Worm (Caenorhabditis elegans) whole organism, L3 larva: ENCODE data around the gene T02D1.8.

ENCODE experiments used
- ama-1 ChIP-seq: fragments of 150-350 bp; optimal IDR thresholded peaks from 2 replicates; lab custom pipeline; 2018
- jun-1 ChIP-seq: fragments of 150-350 bp; optimal IDR thresholded peaks from 2 replicates; lab custom pipeline; 2014; ENCODE audit warnings: missing biosample characterization, missing genetic modification reagents, missing genetic modification characterization
- lin-39 ChIP-seq: fragments of 150-350 bp; optimal IDR thresholded peaks from 2 replicates; lab custom pipeline; 2018; ENCODE audit warnings: missing biosample characterization, missing genetic modification reagents, missing genetic modification characterization
- nhr-12 ChIP-seq: fragments of 150-350 bp; optimal IDR thresholded peaks from 2 replicates; lab custom pipeline; 2014; ENCODE audit warnings: missing biosample characterization, missing genetic modification characterization
- nhr-237 ChIP-seq: fragments of 150-350 bp; optimal IDR thresholded peaks from 2 replicates; lab custom pipeline; 2014; ENCODE audit warnings: missing biosample characterization, missing genetic modification characterization
- pqm-1 ChIP-seq: fragments of 150-350 bp; optimal IDR thresholded peaks from 2 replicates; lab custom pipeline; 2017; ENCODE audit warnings: missing biosample characterization, missing genetic modification characterization, inconsistent platforms
- sea-2 ChIP-seq: fragments of 150-350 bp; sonication (generic microtip); optimal IDR thresholded peaks from 4 replicates; lab custom pipeline; 2014; ENCODE audit warnings: missing biosample characterization, missing genetic modification reagents, missing genetic modification characterization

DNA sequence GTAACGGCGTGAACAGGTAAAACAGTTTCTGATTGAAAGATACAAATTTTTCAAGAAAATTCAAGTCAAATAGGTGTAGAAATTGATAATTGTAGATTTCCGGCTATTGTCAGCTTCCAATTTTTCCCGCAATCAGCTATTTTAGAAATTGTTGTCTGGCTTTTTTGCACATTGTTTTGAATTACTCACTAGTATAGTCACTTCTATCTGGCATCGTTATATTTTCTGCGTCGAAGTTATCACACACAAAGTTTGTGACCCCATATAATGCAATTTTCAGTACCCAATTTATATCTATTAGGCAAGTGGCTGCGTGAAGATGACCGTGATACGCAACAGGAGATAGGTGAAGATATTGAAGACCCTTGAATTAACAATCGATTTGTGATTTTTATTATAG lies 47.9 kb upstream of the T02D1.8 start:
- TF ChIP-seq sea-2 (GFP tag; lab: Kevin White, UChicago): no peak
- no peak for TF ChIP-seq pqm-1 (tag; lab: Kevin White, UChicago)
- no peak for TF ChIP-seq nhr-237 (tag; lab: Kevin White, UChicago)
- no peak for TF ChIP-seq ama-1 (lab: Kevin White, UChicago)
- no peak for TF ChIP-seq nhr-12
- TF ChIP-seq jun-1 (tag; lab: Kevin White, UChicago): no peak
- TF ChIP-seq lin-39 (tag; lab: Kevin White, UChicago): no peak
